Worm (Caenorhabditis elegans): Measurements from ENCODE around the gene gly-3.

- TF ChIP-seq lin-11 (tag; optimal IDR thresholded peaks at IDR 0.05) (no peak), mdl-1 (tag; optimal IDR thresholded peaks at IDR 0.05) (no peak), zag-1 (tag; optimal IDR thresholded peaks at IDR 0.05) (no peak), R02D3.7 (tag; optimal IDR thresholded peaks at IDR 0.05) (no peak), peb-1 (tag; optimal IDR thresholded peaks at IDR 0.05) (no peak), nhr-6 (tag; optimal IDR thresholded peaks at IDR 0.05) (no peak), blmp-1 (tag; optimal IDR thresholded peaks at IDR 0.05; ENCODE audit: insufficient read depth) (no peak), unc-39 (tag; optimal IDR thresholded peaks at IDR 0.05) (no peak)
Observed at ce11 chrIII:7909263-7909662, 8.3 kb downstream of the gly-3 start, which contains the start of gene ZK688.1.
